Fruit fly (Drosophila melanogaster) whole organism, embryonic: Measurements from ENCODE around the gene tral.

Source experiments
- Bgb ChIP-seq: fragments of 200-800 bp; sonication (Bioruptor generic); IDR thresholded peaks from 2 replicates; pipeline ENCODE4 v1.3.6; 2022; ENCODE audit warnings: missing biosample characterization, missing genetic modification characterization; ENCODE audit not compliant: partially characterized antibody
- CG10654 ChIP-seq: fragments of 200-800 bp; sonication (Bioruptor generic); optimal IDR thresholded peaks from 2 replicates; lab custom pipeline; 2016; ENCODE audit warnings: missing biosample characterization, missing genetic modification characterization
- CG11093 ChIP-seq: fragments of 200-800 bp; sonication (Bioruptor generic); IDR thresholded peaks from 3 replicates; pipeline ENCODE4 v1.3.6; 2022; ENCODE audit warnings: missing biosample characterization, missing genetic modification characterization
- CG12391 ChIP-seq: fragments of 200-800 bp; sonication (Bioruptor generic); optimal IDR thresholded peaks from 3 replicates; lab custom pipeline; 2018; ENCODE audit warnings: missing biosample characterization, mild to moderate bottlenecking, missing genetic modification characterization, moderate library complexity
- CG13287 ChIP-seq: fragments of 200-800 bp; sonication (Bioruptor generic); IDR thresholded peaks from 2 replicates; pipeline ENCODE4 v1.3.6; 2022; ENCODE audit warnings: missing biosample characterization, missing genetic modification characterization; ENCODE audit not compliant: partially characterized antibody
- CG13296 ChIP-seq: fragments of 200-800 bp; sonication (Bioruptor generic); optimal IDR thresholded peaks from 3 replicates; lab custom pipeline; 2018; ENCODE audit warnings: missing biosample characterization, mild to moderate bottlenecking, missing genetic modification characterization
- CG14860 ChIP-seq: fragments of 200-800 bp; sonication (Bioruptor generic); IDR thresholded peaks from 3 replicates; pipeline ENCODE4 v1.3.6; 2022; ENCODE audit warnings: missing biosample characterization, missing genetic modification characterization; ENCODE audit not compliant: partially characterized antibody
- CG15269 ChIP-seq: fragments of 200-800 bp; sonication (Bioruptor generic); optimal IDR thresholded peaks from 2 replicates; lab custom pipeline; 2018; ENCODE audit warnings: missing biosample characterization, mild to moderate bottlenecking, missing genetic modification characterization, moderate library complexity
- CG17385 ChIP-seq: fragments of 200-800 bp; sonication (Bioruptor generic); optimal IDR thresholded peaks from 3 replicates; lab custom pipeline; 2018; ENCODE audit warnings: missing biosample characterization, mild to moderate bottlenecking, missing genetic modification characterization
- CG1792 ChIP-seq: fragments of 200-800 bp; sonication (Bioruptor generic); optimal IDR thresholded peaks from 2 replicates; lab custom pipeline; 2016; ENCODE audit warnings: missing biosample characterization, missing genetic modification characterization
- CG18619 ChIP-seq: fragments of 200-800 bp; sonication (Bioruptor generic); optimal IDR thresholded peaks from 3 replicates; lab custom pipeline; 2017; ENCODE audit warnings: missing biosample characterization, mild to moderate bottlenecking, missing genetic modification characterization
- CG2129 ChIP-seq: fragments of 200-800 bp; sonication (Bioruptor generic); IDR thresholded peaks from 2 replicates; pipeline ENCODE4 v1.3.6; 2022; ENCODE audit warnings: missing biosample characterization, missing genetic modification characterization; ENCODE audit not compliant: partially characterized antibody
- CG2678 ChIP-seq: fragments of 200-800 bp; sonication (Bioruptor generic); optimal IDR thresholded peaks from 3 replicates; lab custom pipeline; 2019; ENCODE audit warnings: missing biosample characterization, mild to moderate bottlenecking, missing genetic modification characterization, moderate library complexity
- CG31441 ChIP-seq: fragments of 200-800 bp; sonication (Bioruptor generic); IDR thresholded peaks from 2 replicates; pipeline ENCODE4 v1.3.6; 2022; ENCODE audit warnings: missing biosample characterization, missing genetic modification characterization
- CG34376 ChIP-seq: fragments of 200-800 bp; sonication (Bioruptor generic); optimal IDR thresholded peaks from 2 replicates; lab custom pipeline; 2018; ENCODE audit warnings: missing biosample characterization, mild to moderate bottlenecking, missing genetic modification characterization
- CG34422 ChIP-seq: fragments of 200-800 bp; sonication (Bioruptor generic); IDR thresholded peaks from 3 replicates; pipeline ENCODE4 v1.3.6; 2022; ENCODE audit warnings: missing biosample characterization, missing genetic modification characterization
- CG4617 ChIP-seq: fragments of 200-800 bp; sonication (Bioruptor generic); optimal IDR thresholded peaks from 3 replicates; lab custom pipeline; 2016; ENCODE audit warnings: missing biosample characterization, missing genetic modification characterization, borderline replicate concordance
- CG5953 ChIP-seq: fragments of 200-800 bp; sonication (Bioruptor generic); IDR thresholded peaks from 2 replicates; pipeline ENCODE4 v1.3.6; 2022; ENCODE audit warnings: missing biosample characterization, missing genetic modification characterization
- CG7786 ChIP-seq: fragments of 200-800 bp; sonication (Bioruptor generic); optimal IDR thresholded peaks from 2 replicates; lab custom pipeline; 2016; ENCODE audit warnings: missing biosample characterization, missing genetic modification characterization
- CG7987 ChIP-seq: fragments of 200-800 bp; sonication (Bioruptor generic); optimal IDR thresholded peaks from 2 replicates; lab custom pipeline; 2018; ENCODE audit warnings: missing biosample characterization, mild to moderate bottlenecking, missing genetic modification characterization, moderate library complexity
- Dbx ChIP-seq: fragments of 200-800 bp; sonication (Bioruptor generic); IDR thresholded peaks from 3 replicates; pipeline ENCODE4 v1.3.6; 2022; ENCODE audit warnings: missing biosample characterization, missing genetic modification characterization
- Fer2 ChIP-seq: fragments of 200-800 bp; sonication (Bioruptor generic); optimal IDR thresholded peaks from 2 replicates; lab custom pipeline; 2018; ENCODE audit warnings: missing biosample characterization, mild to moderate bottlenecking, missing genetic modification characterization, moderate library complexity
- GATAe ChIP-seq: fragments of 200-800 bp; sonication (Bioruptor generic); conservative IDR thresholded peaks from 2 replicates; pipeline ENCODE4 v1.3.6; 2022; ENCODE audit warnings: missing biosample characterization, missing genetic modification characterization
- HLH3B ChIP-seq: fragments of 200-800 bp; sonication (Bioruptor generic); IDR thresholded peaks from 2 replicates; pipeline ENCODE4 v1.3.6; 2022; ENCODE audit warnings: missing biosample characterization, missing genetic modification characterization
- HLHmδ ChIP-seq: fragments of 200-800 bp; sonication (Bioruptor generic); optimal IDR thresholded peaks from 2 replicates; lab custom pipeline; 2018; ENCODE audit warnings: missing biosample characterization, mild to moderate bottlenecking, missing genetic modification characterization, moderate library complexity
- Hey ChIP-seq: fragments of 200-800 bp; sonication (Bioruptor generic); optimal IDR thresholded peaks from 3 replicates; lab custom pipeline; 2018; ENCODE audit warnings: missing biosample characterization, mild to moderate bottlenecking, missing genetic modification characterization
- Meics ChIP-seq: fragments of 200-800 bp; sonication (Bioruptor generic); optimal IDR thresholded peaks from 2 replicates; lab custom pipeline; 2017; ENCODE audit warnings: missing biosample characterization, mild to moderate bottlenecking, missing genetic modification characterization
- Mes4 ChIP-seq: fragments of 200-800 bp; sonication (Bioruptor generic); optimal IDR thresholded peaks from 2 replicates; lab custom pipeline; 2016; ENCODE audit warnings: missing biosample characterization, missing genetic modification characterization
- NC2β ChIP-seq: fragments of 200-800 bp; sonication (Bioruptor generic); optimal IDR thresholded peaks from 2 replicates; lab custom pipeline; 2016; ENCODE audit warnings: missing biosample characterization, missing genetic modification characterization
- NK7.1 ChIP-seq: fragments of 200-800 bp; sonication (Bioruptor generic); optimal IDR thresholded peaks from 3 replicates; lab custom pipeline; 2016; ENCODE audit warnings: missing biosample characterization, missing genetic modification characterization
- NfI ChIP-seq: fragments of 200-800 bp; sonication (Bioruptor generic); optimal IDR thresholded peaks from 3 replicates; lab custom pipeline; 2018; ENCODE audit warnings: missing biosample characterization, mild to moderate bottlenecking, missing genetic modification characterization, moderate library complexity
- Oaz ChIP-seq: fragments of 200-800 bp; sonication (Bioruptor generic); IDR thresholded peaks from 2 replicates; pipeline ENCODE4 v1.3.6; 2022; ENCODE audit warnings: missing biosample characterization, missing genetic modification characterization
- Pdp1 ChIP-seq, 2 experiments: fragments of 200-800 bp; sonication (Bioruptor generic); optimal IDR thresholded peaks; 3 replicates each; lab custom pipeline; 2016; ENCODE audit warnings: missing biosample characterization in 2 of 2, missing genetic modification characterization in 2 of 2, mild to moderate bottlenecking in 1 of 2, moderate library complexity in 1 of 2
- Sry-δ ChIP-seq: fragments of 200-800 bp; sonication (Bioruptor generic); optimal IDR thresholded peaks from 2 replicates; lab custom pipeline; 2016; ENCODE audit warnings: missing biosample characterization, missing genetic modification characterization
- ap ChIP-seq: fragments of 200-800 bp; sonication (Bioruptor generic); IDR thresholded peaks from 2 replicates; pipeline ENCODE4 v1.3.6; 2022; ENCODE audit warnings: missing biosample characterization, missing genetic modification characterization
- ase ChIP-seq: fragments of 200-800 bp; sonication (Bioruptor generic); IDR thresholded peaks from 3 replicates; pipeline ENCODE4 v1.3.6; 2022; ENCODE audit warnings: missing biosample characterization, missing genetic modification characterization
- ato ChIP-seq: fragments of 200-800 bp; sonication (Bioruptor generic); IDR thresholded peaks from 2 replicates; pipeline ENCODE4 v1.3.6; 2022; ENCODE audit warnings: missing biosample characterization, missing genetic modification characterization; ENCODE audit not compliant: partially characterized antibody
- cato ChIP-seq: fragments of 200-800 bp; sonication (Bioruptor generic); optimal IDR thresholded peaks from 2 replicates; lab custom pipeline; 2016; ENCODE audit warnings: missing biosample characterization, missing genetic modification characterization, borderline replicate concordance
- chn ChIP-seq: fragments of 200-800 bp; sonication (Bioruptor generic); optimal IDR thresholded peaks from 2 replicates; lab custom pipeline; 2016; ENCODE audit warnings: missing biosample characterization, missing genetic modification characterization
- emc ChIP-seq: fragments of 200-800 bp; sonication (Bioruptor generic); optimal IDR thresholded peaks from 2 replicates; lab custom pipeline; 2016; ENCODE audit warnings: missing biosample characterization, missing genetic modification characterization
- esg ChIP-seq: fragments of 200-800 bp; sonication (Bioruptor generic); conservative IDR thresholded peaks from 2 replicates; pipeline ENCODE4 v1.3.6; 2022; ENCODE audit warnings: missing biosample characterization, missing genetic modification characterization
- ewg ChIP-seq: fragments of 200-800 bp; sonication (Bioruptor generic); optimal IDR thresholded peaks from 3 replicates; lab custom pipeline; 2017; ENCODE audit warnings: mild to moderate bottlenecking, missing biosample characterization, missing genetic modification reagents, missing genetic modification characterization
- fd64A ChIP-seq: fragments of 200-800 bp; sonication (Bioruptor generic); optimal IDR thresholded peaks from 3 replicates; lab custom pipeline; 2018; ENCODE audit warnings: missing biosample characterization, mild to moderate bottlenecking, missing genetic modification characterization
- lola ChIP-seq, 3 experiments: fragments of >200 bp in 2 of 3; fragments of 200-800 bp in 1 of 3; sonication (Bioruptor generic) in 1 of 3; optimal IDR thresholded peaks; 2 replicates each; lab custom pipeline; 2017 to 2019; ENCODE audit warnings: missing biosample characterization in 3 of 3, missing genetic modification characterization in 3 of 3, mild to moderate bottlenecking in 1 of 3, moderate library complexity in 1 of 3
- row ChIP-seq: fragments of 200-800 bp; sonication (Bioruptor generic); IDR thresholded peaks from 3 replicates; pipeline ENCODE4 v1.3.6; 2022; ENCODE audit warnings: missing biosample characterization, missing genetic modification characterization
- sim ChIP-seq: fragments of 200-800 bp; sonication (Bioruptor generic); IDR thresholded peaks from 2 replicates; pipeline ENCODE4 v1.3.6; 2022; ENCODE audit warnings: missing biosample characterization, missing genetic modification characterization
- slou ChIP-seq: fragments of 200-800 bp; sonication (Bioruptor generic); optimal IDR thresholded peaks from 3 replicates; lab custom pipeline; 2016; ENCODE audit warnings: missing biosample characterization, missing genetic modification characterization
- tap ChIP-seq: fragments of 200-800 bp; optimal IDR thresholded peaks from 3 replicates; lab custom pipeline; 2019; ENCODE audit warnings: missing biosample characterization, mild to moderate bottlenecking, missing genetic modification characterization, moderate library complexity
- zf30C ChIP-seq: fragments of 200-800 bp; sonication (Bioruptor generic); optimal IDR thresholded peaks from 3 replicates; lab custom pipeline; 2018; ENCODE audit warnings: missing biosample characterization, mild to moderate bottlenecking, missing genetic modification characterization
- zfh1 ChIP-seq: fragments of 200-800 bp; sonication (Bioruptor generic); IDR thresholded peaks from 3 replicates; pipeline ENCODE4 v1.3.6; 2022; ENCODE audit warnings: missing biosample characterization, missing genetic modification characterization

tral gene

dm6 chr3L:12468016-12468415 lies 46.8 kb upstream of the tral start, which contains the start of gene eyg (continued):
- no peak for TF ChIP-seq cato (GFP tag; lab: Kevin White, UChicago)
- TF ChIP-seq tap = no peak
- TF ChIP-seq Mes4 (GFP tag; lab: Kevin White, UChicago) = peak; percentile 44
- TF ChIP-seq CG15269 (tag; lab: Kevin White, UChicago) = no peak
- TF ChIP-seq ewg (GFP tag; lab: Kevin White, UChicago) = peak; percentile 97
- TF ChIP-seq CG1792 (GFP tag; lab: Kevin White, UChicago) = no peak
- TF ChIP-seq zf30C (GFP tag; lab: Kevin White, UChicago) = peak; percentile 40
- TF ChIP-seq GATAe (GFP tag; lab: Robert Waterston, UW) = peak; percentile 26; the same call in 1 of the 2 replicates
- TF ChIP-seq sim (GFP tag; lab: Robert Waterston, UW) = no peak
- TF ChIP-seq emc = no peak
- TF ChIP-seq slou (GFP tag; lab: Kevin White, UChicago) = no peak
- TF ChIP-seq CG4617 (GFP tag; lab: Kevin White, UChicago) = no peak
- TF ChIP-seq CG17385 (GFP tag; lab: Kevin White, UChicago) = peak; percentile 100
- 0 out of 2 replicates have a peak, but pooled peaks have one; percentile 21 for TF ChIP-seq CG5953 (GFP tag; lab: Robert Waterston, UW)
- TF ChIP-seq CG34422 (GFP tag; lab: Robert Waterston, UW) = no peak; the same call in 2 of the 3 replicates
- TF ChIP-seq CG13287 (GFP tag; lab: Robert Waterston, UW) = peak; percentile 46
- no peak for TF ChIP-seq Meics (GFP tag; lab: Kevin White, UChicago)
- TF ChIP-seq Sry-δ = peak; percentile 16
- no peak for TF ChIP-seq CG11093 (GFP tag; lab: Robert Waterston, UW)
- TF ChIP-seq CG2678 (tag; lab: Kevin White, UChicago) = no peak
- peak; percentile 16 for TF ChIP-seq CG18619
- no peak for TF ChIP-seq ase (GFP tag; lab: Robert Waterston, UW)
- TF ChIP-seq esg = no peak
- TF ChIP-seq CG12391 (tag; lab: Kevin White, UChicago) = peak; percentile 4
- TF ChIP-seq CG13296 (GFP tag; lab: Kevin White, UChicago) = no peak
- peak in 1 of 2 experiments; percentile 75 for TF ChIP-seq Pdp1 (GFP tag; optimal IDR thresholded peaks at IDR 0.05; lab: Kevin White, UChicago)
- no peak for TF ChIP-seq ap
- peak; percentile 47 for TF ChIP-seq CG7987 (GFP tag; lab: Kevin White, UChicago)
- TF ChIP-seq CG31441 (GFP tag; lab: Robert Waterston, UW) = no peak
- TF ChIP-seq Bgb = peak; percentile 82
- TF ChIP-seq row (GFP tag; lab: Robert Waterston, UW) = no peak
- no peak for TF ChIP-seq Fer2 (tag; lab: Kevin White, UChicago)
- TF ChIP-seq HLHmδ = peak; percentile 46
- TF ChIP-seq Oaz (GFP tag; lab: Robert Waterston, UW) = no peak
- peak; percentile 63; the same call in 2 of the 3 replicates for TF ChIP-seq Dbx (GFP tag; lab: Robert Waterston, UW)
- 0 out of 3 replicates have a peak, but pooled peaks have one; percentile 11 for TF ChIP-seq zfh1 (GFP tag; lab: Robert Waterston, UW)
- peak; percentile 4 for TF ChIP-seq chn (GFP tag; lab: Kevin White, UChicago)
- peak; percentile 37 for TF ChIP-seq NC2β (GFP tag; lab: Kevin White, UChicago)
- no peak for TF ChIP-seq CG14860 (GFP tag; lab: Robert Waterston, UW)
- no peak for TF ChIP-seq lola (GFP tag; optimal IDR thresholded peaks at IDR 0.05; lab: Kevin White, UChicago)
- no peak for TF ChIP-seq HLH3B (GFP tag; lab: Robert Waterston, UW)
- peak; percentile 5 for TF ChIP-seq CG7786 (GFP tag; lab: Kevin White, UChicago)
- TF ChIP-seq CG2129 (GFP tag; lab: Robert Waterston, UW) = no peak
- TF ChIP-seq Hey = no peak
- no peak for TF ChIP-seq CG34376 (GFP tag; lab: Kevin White, UChicago)
- TF ChIP-seq CG10654 = peak; percentile 30
- TF ChIP-seq ato = peak; percentile 63; the same call in 1 of the 2 replicates
- TF ChIP-seq NfI (GFP tag; lab: Kevin White, UChicago) = peak; percentile 47
- peak; percentile 6 for TF ChIP-seq fd64A (GFP tag; lab: Kevin White, UChicago)
- peak; percentile 56 for TF ChIP-seq NK7.1 (GFP tag; lab: Kevin White, UChicago)
